Fruit fly (Drosophila melanogaster) whole organism, embryonic: ENCODE measurements around the gene Pex7.
A peak's percentile ranks its signal among the peaks of the same experiment; 100 is the strongest.

Experiments
- Atf3 ChIP-seq: fragments of 200-800 bp; sonication (Bioruptor generic); optimal IDR thresholded peaks from 3 replicates; lab custom pipeline; 2016; ENCODE audit warnings: missing biosample characterization, missing genetic modification characterization
- CG10321 ChIP-seq: fragments of 200-800 bp; sonication (Bioruptor generic); IDR thresholded peaks from 2 replicates; pipeline ENCODE4 v1.3.6; 2022; ENCODE audit warnings: missing biosample characterization, missing genetic modification characterization
- CG11085 ChIP-seq: fragments of 200-800 bp; sonication (Bioruptor generic); IDR thresholded peaks from 2 replicates; pipeline ENCODE4 v1.3.6; 2022; ENCODE audit warnings: missing biosample characterization, missing genetic modification characterization
- CG11093 ChIP-seq: fragments of 200-800 bp; sonication (Bioruptor generic); IDR thresholded peaks from 3 replicates; pipeline ENCODE4 v1.3.6; 2022; ENCODE audit warnings: missing biosample characterization, missing genetic modification characterization
- CG12071 ChIP-seq: fragments of 200-800 bp; sonication (Bioruptor generic); optimal IDR thresholded peaks from 3 replicates; lab custom pipeline; 2018; ENCODE audit warnings: missing biosample characterization, mild to moderate bottlenecking, missing genetic modification characterization
- CG12299 ChIP-seq: fragments of 200-800 bp; sonication (Bioruptor generic); optimal IDR thresholded peaks from 2 replicates; lab custom pipeline; 2018; ENCODE audit warnings: missing biosample characterization, mild to moderate bottlenecking, missing genetic modification characterization
- CG14667 ChIP-seq: fragments of 200-800 bp; sonication (Bioruptor generic); IDR thresholded peaks from 2 replicates; pipeline ENCODE4 v1.3.6; 2022; ENCODE audit warnings: missing biosample characterization, missing genetic modification characterization
- CG18262 ChIP-seq: fragments of 200-800 bp; optimal IDR thresholded peaks from 3 replicates; lab custom pipeline; 2019; ENCODE audit warnings: missing biosample characterization, mild to moderate bottlenecking, missing genetic modification characterization, moderate library complexity
- CG2712 ChIP-seq: fragments of 200-800 bp; optimal IDR thresholded peaks from 3 replicates; lab custom pipeline; 2019; ENCODE audit warnings: missing biosample characterization, mild to moderate bottlenecking, missing genetic modification characterization, moderate library complexity
- CG32767 ChIP-seq: fragments of 200-800 bp; sonication (Bioruptor generic); IDR thresholded peaks from 2 replicates; pipeline ENCODE4 v1.3.6; 2022; ENCODE audit warnings: missing biosample characterization, missing genetic modification characterization
- CG3281 ChIP-seq: fragments of 200-800 bp; sonication (Bioruptor generic); optimal IDR thresholded peaks from 3 replicates; lab custom pipeline; 2017; ENCODE audit warnings: missing biosample characterization, mild to moderate bottlenecking, missing genetic modification characterization
- CG34422 ChIP-seq: fragments of 200-800 bp; sonication (Bioruptor generic); IDR thresholded peaks from 3 replicates; pipeline ENCODE4 v1.3.6; 2022; ENCODE audit warnings: missing biosample characterization, missing genetic modification characterization
- CG43689 ChIP-seq: fragments of 200-800 bp; sonication (Bioruptor generic); IDR thresholded peaks from 2 replicates; pipeline ENCODE4 v1.3.6; 2022; ENCODE audit warnings: missing biosample characterization, missing genetic modification characterization
- CG4404 ChIP-seq: fragments of 200-800 bp; sonication (Bioruptor generic); IDR thresholded peaks from 2 replicates; pipeline ENCODE4 v1.3.6; 2022; ENCODE audit warnings: missing biosample characterization, missing genetic modification characterization
- CG5245 ChIP-seq: fragments of 200-800 bp; sonication (Bioruptor generic); optimal IDR thresholded peaks from 3 replicates; lab custom pipeline; 2016; ENCODE audit warnings: missing biosample characterization, missing genetic modification characterization
- CG8290 ChIP-seq, 3 experiments: fragments of 200-800 bp; sonication (Bioruptor generic); optimal IDR thresholded peaks; 2 replicates each; lab custom pipeline; 2016 to 2019; ENCODE audit warnings: missing biosample characterization in 3 of 3, missing genetic modification characterization in 3 of 3, mild to moderate bottlenecking in 2 of 3, moderate library complexity in 1 of 3
- CG8359 ChIP-seq: fragments of 200-800 bp; sonication (Bioruptor generic); optimal IDR thresholded peaks from 2 replicates; lab custom pipeline; 2017; ENCODE audit warnings: missing biosample characterization, mild to moderate bottlenecking, missing genetic modification characterization, borderline replicate concordance
- CG8388 ChIP-seq: fragments of 200-800 bp; sonication (Bioruptor generic); optimal IDR thresholded peaks from 2 replicates; lab custom pipeline; 2019; ENCODE audit warnings: missing biosample characterization, mild to moderate bottlenecking, missing genetic modification characterization, moderate library complexity
- CG8924 ChIP-seq: fragments of 200-800 bp; optimal IDR thresholded peaks from 3 replicates; lab custom pipeline; 2019; ENCODE audit warnings: missing biosample characterization, mild to moderate bottlenecking, missing genetic modification characterization, moderate library complexity
- CG8944 ChIP-seq: fragments of 200-800 bp; sonication (Bioruptor generic); optimal IDR thresholded peaks from 3 replicates; lab custom pipeline; 2016; ENCODE audit warnings: missing biosample characterization, missing genetic modification characterization
- Chrac-16 ChIP-seq: fragments of 200-800 bp; sonication (Bioruptor generic); optimal IDR thresholded peaks from 3 replicates; lab custom pipeline; 2016; ENCODE audit warnings: missing biosample characterization, missing genetic modification characterization
- GATAe ChIP-seq: fragments of 200-800 bp; sonication (Bioruptor generic); conservative IDR thresholded peaks from 2 replicates; pipeline ENCODE4 v1.3.6; 2022; ENCODE audit warnings: missing biosample characterization, missing genetic modification characterization
- HLHmδ ChIP-seq: fragments of 200-800 bp; sonication (Bioruptor generic); optimal IDR thresholded peaks from 2 replicates; lab custom pipeline; 2018; ENCODE audit warnings: missing biosample characterization, mild to moderate bottlenecking, missing genetic modification characterization, moderate library complexity
- HmgD ChIP-seq: fragments of 200-800 bp; sonication (Bioruptor generic); optimal IDR thresholded peaks from 3 replicates; lab custom pipeline; 2016; ENCODE audit warnings: missing biosample characterization, missing genetic modification characterization
- Lhr ChIP-seq: fragments of 200-800 bp; sonication (Bioruptor generic); optimal IDR thresholded peaks from 3 replicates; lab custom pipeline; 2017; ENCODE audit warnings: mild to moderate bottlenecking, missing biosample characterization, missing genetic modification reagents, missing genetic modification characterization
- Max ChIP-seq: fragments of 200-800 bp; sonication (Bioruptor generic); optimal IDR thresholded peaks from 2 replicates; lab custom pipeline; 2016; ENCODE audit warnings: missing biosample characterization, mild to moderate bottlenecking, missing genetic modification characterization
- NC2β ChIP-seq: fragments of 200-800 bp; sonication (Bioruptor generic); optimal IDR thresholded peaks from 2 replicates; lab custom pipeline; 2016; ENCODE audit warnings: missing biosample characterization, missing genetic modification characterization
- Rx ChIP-seq: fragments of 200-800 bp; sonication (Bioruptor generic); IDR thresholded peaks from 2 replicates; pipeline ENCODE4 v1.3.6; 2022; ENCODE audit warnings: missing biosample characterization, missing genetic modification characterization
- Six4 ChIP-seq: fragments of 200-800 bp; sonication (Bioruptor generic); optimal IDR thresholded peaks from 2 replicates; lab custom pipeline; 2016; ENCODE audit warnings: missing biosample characterization, missing genetic modification characterization
- ab ChIP-seq: fragments of 200-800 bp; sonication (Bioruptor generic); optimal IDR thresholded peaks from 2 replicates; lab custom pipeline; 2016; ENCODE audit warnings: missing biosample characterization, missing genetic modification characterization
- ase ChIP-seq: fragments of 200-800 bp; sonication (Bioruptor generic); IDR thresholded peaks from 3 replicates; pipeline ENCODE4 v1.3.6; 2022; ENCODE audit warnings: missing biosample characterization, missing genetic modification characterization
- ash1 ChIP-seq: fragments of 200-800 bp; sonication (Bioruptor generic); optimal IDR thresholded peaks from 2 replicates; lab custom pipeline; 2018; ENCODE audit warnings: missing biosample characterization, mild to moderate bottlenecking, missing genetic modification characterization
- ato ChIP-seq: fragments of 200-800 bp; sonication (Bioruptor generic); IDR thresholded peaks from 2 replicates; pipeline ENCODE4 v1.3.6; 2022; ENCODE audit warnings: missing biosample characterization, missing genetic modification characterization; ENCODE audit not compliant: partially characterized antibody
- btn ChIP-seq: fragments of 200-800 bp; sonication (Bioruptor generic); optimal IDR thresholded peaks from 2 replicates; lab custom pipeline; 2016; ENCODE audit warnings: missing biosample characterization, missing genetic modification characterization
- da ChIP-seq: fragments of 200-800 bp; sonication (Bioruptor generic); optimal IDR thresholded peaks from 2 replicates; lab custom pipeline; 2016; ENCODE audit warnings: missing biosample characterization, missing genetic modification characterization
- emc ChIP-seq: fragments of 200-800 bp; sonication (Bioruptor generic); optimal IDR thresholded peaks from 2 replicates; lab custom pipeline; 2016; ENCODE audit warnings: missing biosample characterization, missing genetic modification characterization
- ewg ChIP-seq: fragments of 200-800 bp; sonication (Bioruptor generic); optimal IDR thresholded peaks from 3 replicates; lab custom pipeline; 2017; ENCODE audit warnings: mild to moderate bottlenecking, missing biosample characterization, missing genetic modification reagents, missing genetic modification characterization
- exex ChIP-seq: fragments of 200-800 bp; sonication (Bioruptor generic); optimal IDR thresholded peaks from 4 replicates; lab custom pipeline; 2018; ENCODE audit warnings: missing biosample characterization, mild to moderate bottlenecking, missing genetic modification characterization, moderate library complexity
- fru ChIP-seq: fragments of >200 bp; optimal IDR thresholded peaks from 2 replicates; lab custom pipeline; 2017
- ftz-f1 ChIP-seq: fragments of 200-800 bp; sonication (Bioruptor generic); optimal IDR thresholded peaks from 2 replicates; lab custom pipeline; 2016; ENCODE audit warnings: missing biosample characterization, missing genetic modification characterization
- gro ChIP-seq: fragments of 200-800 bp; sonication (Bioruptor generic); optimal IDR thresholded peaks from 2 replicates; lab custom pipeline; 2016; ENCODE audit warnings: missing biosample characterization, missing genetic modification characterization
- gt ChIP-seq: fragments of 200-800 bp; sonication (Bioruptor generic); IDR thresholded peaks from 2 replicates; pipeline ENCODE4 v1.3.6; 2022; ENCODE audit warnings: missing biosample characterization, missing genetic modification characterization
- hbn ChIP-seq: fragments of 200-800 bp; sonication (Bioruptor generic); IDR thresholded peaks from 2 replicates; pipeline ENCODE4 v1.3.6; 2022; ENCODE audit warnings: missing biosample characterization, missing genetic modification characterization; ENCODE audit not compliant: partially characterized antibody
- insv ChIP-seq, 2 experiments: fragments of 200-800 bp; sonication (Bioruptor generic); optimal IDR thresholded peaks; 3 replicates each; lab custom pipeline; 2016 to 2018; ENCODE audit warnings: missing biosample characterization in 2 of 2, missing genetic modification characterization in 2 of 2
- nmo ChIP-seq: fragments of 200-800 bp; sonication (Bioruptor generic); optimal IDR thresholded peaks from 2 replicates; lab custom pipeline; 2018; ENCODE audit warnings: missing biosample characterization, mild to moderate bottlenecking, missing genetic modification characterization, moderate library complexity
- peb ChIP-seq: fragments of 200-800 bp; sonication (Bioruptor generic); IDR thresholded peaks from 2 replicates; pipeline ENCODE4 v1.3.6; 2022; ENCODE audit warnings: missing biosample characterization, missing genetic modification characterization
- pnt ChIP-seq: fragments of 200-800 bp; sonication (Bioruptor generic); optimal IDR thresholded peaks from 3 replicates; lab custom pipeline; 2016; ENCODE audit warnings: missing biosample characterization, missing genetic modification characterization
- schlank ChIP-seq: fragments of 200-800 bp; sonication (Bioruptor generic); optimal IDR thresholded peaks from 2 replicates; lab custom pipeline; 2018; ENCODE audit warnings: missing biosample characterization, mild to moderate bottlenecking, missing genetic modification characterization
- sug ChIP-seq: fragments of 200-800 bp; optimal IDR thresholded peaks from 2 replicates; lab custom pipeline; 2019; ENCODE audit warnings: missing biosample characterization, mild to moderate bottlenecking, missing genetic modification characterization, moderate library complexity
- ttk ChIP-seq: fragments of 200-800 bp; sonication (Bioruptor generic); IDR thresholded peaks from 2 replicates; pipeline ENCODE4 v2.1.2; 2022; ENCODE audit warnings: missing biosample characterization, missing genetic modification characterization
- vvl ChIP-seq: fragments of 200-800 bp; sonication (Bioruptor generic); IDR thresholded peaks from 2 replicates; pipeline ENCODE4 v1.3.6; 2022; ENCODE audit warnings: missing biosample characterization, missing genetic modification characterization
- zfh2 ChIP-seq: fragments of 200-800 bp; sonication (Bioruptor generic); optimal IDR thresholded peaks from 2 replicates; lab custom pipeline; 2016; ENCODE audit warnings: missing biosample characterization, missing genetic modification characterization

The Pex7 gene

dm6 chr3L:8675029-8675544 lies 28.1 kb downstream of the Pex7 start (continued):
- TF ChIP-seq ftz-f1 (peak; percentile 68), CG18262 (tag; lab: Kevin White, UChicago) (no peak), CG34422 (GFP tag; lab: Robert Waterston, UW) (no peak), sug (tag; lab: Kevin White, UChicago) (no peak), ab (GFP tag; lab: Kevin White, UChicago) (no peak), fru (lab: Kevin White, UChicago) (no peak), exex (tag; lab: Kevin White, UChicago) (no peak), CG2712 (tag; lab: Kevin White, UChicago) (no peak), Chrac-16 (GFP tag; lab: Kevin White, UChicago) (no peak), GATAe (GFP tag; lab: Robert Waterston, UW) (no peak), insv (GFP tag; optimal IDR thresholded peaks at IDR 0.05; lab: Kevin White, UChicago) (no peak), Lhr (no peak), da (no peak), ewg (GFP tag; lab: Kevin White, UChicago) (no peak), Max (no peak), CG8290 (GFP tag; optimal IDR thresholded peaks at IDR 0.05; lab: Kevin White, UChicago) (no peak), CG8290 (tag; optimal IDR thresholded peaks at IDR 0.05; lab: Kevin White, UChicago) (peak in 1 of 2 experiments; percentile 20), ase (GFP tag; lab: Robert Waterston, UW) (no peak), CG12071 (GFP tag; lab: Kevin White, UChicago) (no peak), CG43689 (0 out of 2 replicates have a peak, but pooled peaks have one; percentile 11), Rx (no peak), HmgD (no peak), CG3281 (peak; percentile 24), Six4 (GFP tag; lab: Kevin White, UChicago) (no peak), ash1 (no peak), CG11093 (no peak), CG8359 (GFP tag; lab: Kevin White, UChicago) (no peak), HLHmδ (GFP tag; lab: Kevin White, UChicago) (no peak), CG8388 (no peak), CG5245 (GFP tag; lab: Kevin White, UChicago) (no peak), pnt (GFP tag; lab: Kevin White, UChicago) (no peak), CG14667 (GFP tag; lab: Robert Waterston, UW) (no peak), schlank (tag; lab: Kevin White, UChicago) (peak; percentile 7), peb (GFP tag; lab: Robert Waterston, UW) (no peak), hbn (GFP tag; lab: Robert Waterston, UW) (no peak), CG12299 (no peak), CG10321 (0 out of 2 replicates have a peak, but pooled peaks have one; percentile 10), ato (GFP tag; lab: Robert Waterston, UW) (no peak), btn (GFP tag; lab: Kevin White, UChicago) (no peak), nmo (GFP tag; lab: Kevin White, UChicago) (no peak), ttk (GFP tag; lab: Robert Waterston, UW) (no peak), CG8924 (tag; lab: Kevin White, UChicago) (no peak), gt (GFP tag; lab: Robert Waterston, UW) (no peak), gro (GFP tag; lab: Kevin White, UChicago) (no peak), emc (GFP tag; lab: Kevin White, UChicago) (no peak), Atf3 (GFP tag; lab: Kevin White, UChicago) (peak; percentile 5), CG4404 (GFP tag; lab: Robert Waterston, UW) (no peak), CG8944 (GFP tag; lab: Kevin White, UChicago) (no peak), vvl (GFP tag; lab: Robert Waterston, UW) (no peak; the same call in 1 of the 2 replicates), CG11085 (GFP tag; lab: Robert Waterston, UW) (no peak), CG32767 (GFP tag; lab: Robert Waterston, UW) (0 out of 2 replicates have a peak, but pooled peaks have one; percentile 8), NC2β (no peak), zfh2 (GFP tag; lab: Kevin White, UChicago) (no peak)
